Worm (Caenorhabditis elegans) whole organism, early embryonic: ENCODE measurements around the gene F52D2.12.

Experiments used
- B0310.2 ChIP-seq: sonication (generic microtip); optimal IDR thresholded peaks from 2 replicates; lab custom pipeline; 2016; ENCODE audit warnings: mild to moderate bottlenecking, missing genetic modification characterization, missing compliant biosample characterization
- F13C5.2 ChIP-seq: sonication (generic microtip); optimal IDR thresholded peaks from 2 replicates; lab custom pipeline; 2017; ENCODE audit warnings: mild to moderate bottlenecking, missing genetic modification characterization, inconsistent platforms, missing compliant biosample characterization
- aly-1 ChIP-seq: sonication (generic microtip); optimal IDR thresholded peaks from 2 replicates; lab custom pipeline; 2016; ENCODE audit warnings: missing genetic modification characterization, missing compliant biosample characterization
- ama-1 ChIP-seq: fragments of 150-350 bp; optimal IDR thresholded peaks from 2 replicates; lab custom pipeline; 2014
- ceh-13 ChIP-seq: fragments of 200-800 bp; sonication (Bioruptor generic); optimal IDR thresholded peaks from 2 replicates; lab custom pipeline; 2018; ENCODE audit warnings: mild to moderate bottlenecking, missing genetic modification characterization, missing compliant biosample characterization
- ceh-36 ChIP-seq: sonication (generic microtip); optimal IDR thresholded peaks from 2 replicates; lab custom pipeline; 2016; ENCODE audit warnings: missing genetic modification characterization, inconsistent platforms, missing compliant biosample characterization
- ets-7 ChIP-seq: sonication (generic microtip); optimal IDR thresholded peaks from 2 replicates; lab custom pipeline; 2016; ENCODE audit warnings: missing genotype, missing genetic modification characterization, missing compliant biosample characterization
- flt-1 ChIP-seq: fragments of 200-800 bp; sonication (Bioruptor generic); IDR thresholded peaks from 2 replicates; pipeline ENCODE4 v1.3.6; 2022; ENCODE audit warnings: missing genetic modification characterization, missing compliant biosample characterization
- hmbx-1 ChIP-seq: sonication (generic microtip); optimal IDR thresholded peaks from 2 replicates; lab custom pipeline; 2016; ENCODE audit warnings: mild to moderate bottlenecking, missing genetic modification characterization, missing compliant biosample characterization
- hmg-4 ChIP-seq: fragments of 200-800 bp; sonication (Bioruptor generic); optimal IDR thresholded peaks from 2 replicates; lab custom pipeline; 2018; ENCODE audit warnings: mild to moderate bottlenecking, missing genetic modification characterization, missing compliant biosample characterization
- hnd-1 ChIP-seq: sonication (generic microtip); optimal IDR thresholded peaks from 2 replicates; lab custom pipeline; 2016; ENCODE audit warnings: missing genetic modification characterization, missing compliant biosample characterization
- pes-1 ChIP-seq: fragments of 200-800 bp; sonication (Bioruptor generic); IDR thresholded peaks from 2 replicates; pipeline ENCODE4 v1.3.6; 2022; ENCODE audit warnings: missing genetic modification reagents, missing genetic modification characterization, missing compliant biosample characterization
- scrt-1 ChIP-seq: fragments of 200-800 bp; sonication (Bioruptor generic); IDR thresholded peaks from 2 replicates; pipeline ENCODE4 v1.3.6; 2022; ENCODE audit warnings: missing genetic modification characterization, missing compliant biosample characterization
- sea-1 ChIP-seq: fragments of 200-800 bp; sonication (Bioruptor generic); conservative IDR thresholded peaks from 2 replicates; pipeline ENCODE4 v1.3.6; 2022; ENCODE audit warnings: missing genetic modification characterization, missing compliant biosample characterization
- tbx-11 ChIP-seq: fragments of 200-800 bp; sonication (Bioruptor generic); IDR thresholded peaks from 2 replicates; pipeline ENCODE4 v1.3.6; 2022; ENCODE audit warnings: missing genetic modification characterization, missing compliant biosample characterization
- tbx-37 ChIP-seq: fragments of 200-800 bp; sonication (Bioruptor generic); conservative IDR thresholded peaks from 2 replicates; pipeline ENCODE4 v1.3.6; 2022; ENCODE audit warnings: missing genetic modification reagents, missing genetic modification characterization, missing compliant biosample characterization
- tra-4 ChIP-seq: sonication (generic microtip); optimal IDR thresholded peaks from 2 replicates; lab custom pipeline; 2017; ENCODE audit warnings: missing genetic modification characterization, missing compliant biosample characterization

The F52D2.12 gene

ce11 chrX:1977708-1978107, at the start of gene F52D2.12:
F52D2.12 (plus strand) TSS chrX:1978014.
- TF ChIP-seq sea-1 (GFP tag; lab: Robert Waterston, UW) (no peak), tra-4 (no peak), F13C5.2 (no peak), aly-1 (tag; lab: Kevin White, UChicago) (no peak), hnd-1 (tag; lab: Kevin White, UChicago) (no peak), scrt-1 (GFP tag; lab: Robert Waterston, UW) (no peak), ama-1 (lab: Kevin White, UChicago) (no peak), tbx-37 (GFP tag; lab: Robert Waterston, UW) (no peak), flt-1 (GFP tag; lab: Robert Waterston, UW) (no peak), tbx-11 (GFP tag; lab: Robert Waterston, UW) (no peak), B0310.2 (tag; lab: Kevin White, UChicago) (no peak), hmg-4 (GFP tag; lab: Kevin White, UChicago) (no peak), pes-1 (GFP tag; lab: Robert Waterston, UW) (no peak)

ce11 chrX:1935438-1935837, 42.4 kb upstream of the F52D2.12 start:
- no peak for TF ChIP-seq ceh-13
- TF ChIP-seq scrt-1 (GFP tag; lab: Robert Waterston, UW) = no peak
- TF ChIP-seq tra-4 = no peak
- TF ChIP-seq ceh-36 (tag; lab: Kevin White, UChicago) = no peak
- TF ChIP-seq sea-1 (GFP tag; lab: Robert Waterston, UW) = no peak
- TF ChIP-seq B0310.2 (tag; lab: Kevin White, UChicago) = no peak
- no peak for TF ChIP-seq pes-1 (GFP tag; lab: Robert Waterston, UW)
- TF ChIP-seq ets-7 = no peak
- TF ChIP-seq tbx-11 (GFP tag; lab: Robert Waterston, UW) = no peak
- TF ChIP-seq F13C5.2 = no peak
- no peak for TF ChIP-seq tbx-37 (GFP tag; lab: Robert Waterston, UW)
- TF ChIP-seq hmg-4 (GFP tag; lab: Kevin White, UChicago) = no peak
- no peak for TF ChIP-seq aly-1 (tag; lab: Kevin White, UChicago)

- TF ChIP-seq pes-1 (GFP tag; lab: Robert Waterston, UW) = peak; percentile 34; the same call in 1 of the 2 replicates
- 0 out of 2 replicates have a peak, but pooled peaks have one; percentile 8 for TF ChIP-seq flt-1 (GFP tag; lab: Robert Waterston, UW)
- TF ChIP-seq ets-7 = no peak
These were observed 38.6 kb upstream of the F52D2.12 start for ce11 chrX:1939248-1939647.

- no peak for TF ChIP-seq F13C5.2
- no peak for TF ChIP-seq scrt-1 (GFP tag; lab: Robert Waterston, UW)
- no peak for TF ChIP-seq B0310.2 (tag; lab: Kevin White, UChicago)
- TF ChIP-seq ceh-13 = no peak
- no peak for TF ChIP-seq hmbx-1 (tag; lab: Kevin White, UChicago)
- no peak for TF ChIP-seq hnd-1 (tag; lab: Kevin White, UChicago)
- TF ChIP-seq tbx-37 (GFP tag; lab: Robert Waterston, UW) = no peak
- no peak for TF ChIP-seq ets-7
- no peak for TF ChIP-seq hmg-4 (GFP tag; lab: Kevin White, UChicago)
- no peak for TF ChIP-seq ceh-36 (tag; lab: Kevin White, UChicago)
These were observed 37.9 kb upstream of the F52D2.12 start, which contains the start of gene Y59E1A.4 for ce11 chrX:1939887-1940286. Y59E1A.4 (minus strand) TSS chrX:1939987.

- TF ChIP-seq ceh-36 (tag; lab: Kevin White, UChicago) (no peak), tbx-11 (GFP tag; lab: Robert Waterston, UW) (no peak), sea-1 (GFP tag; lab: Robert Waterston, UW) (no peak), hmg-4 (GFP tag; lab: Kevin White, UChicago) (no peak), scrt-1 (GFP tag; lab: Robert Waterston, UW) (no peak), flt-1 (GFP tag; lab: Robert Waterston, UW) (no peak), hnd-1 (tag; lab: Kevin White, UChicago) (no peak), F13C5.2 (no peak), ceh-13 (no peak), tra-4 (no peak), B0310.2 (tag; lab: Kevin White, UChicago) (no peak), hmbx-1 (tag; lab: Kevin White, UChicago) (no peak), ama-1 (lab: Kevin White, UChicago) (no peak), tbx-37 (GFP tag; lab: Robert Waterston, UW) (no peak), ets-7 (no peak), pes-1 (GFP tag; lab: Robert Waterston, UW) (no peak), aly-1 (tag; lab: Kevin White, UChicago) (no peak)
These were observed 18.8 kb upstream of the F52D2.12 start for ce11 chrX:1959063-1959462.

- TF ChIP-seq ceh-36 (tag; lab: Kevin White, UChicago) (no peak), tbx-37 (GFP tag; lab: Robert Waterston, UW) (no peak), ama-1 (lab: Kevin White, UChicago) (no peak), scrt-1 (GFP tag; lab: Robert Waterston, UW) (no peak), sea-1 (GFP tag; lab: Robert Waterston, UW) (no peak), hmg-4 (GFP tag; lab: Kevin White, UChicago) (no peak), pes-1 (GFP tag; lab: Robert Waterston, UW) (no peak), flt-1 (GFP tag; lab: Robert Waterston, UW) (no peak), tra-4 (no peak), hmbx-1 (tag; lab: Kevin White, UChicago) (no peak), aly-1 (tag; lab: Kevin White, UChicago) (no peak), tbx-11 (GFP tag; lab: Robert Waterston, UW) (no peak), hnd-1 (tag; lab: Kevin White, UChicago) (no peak), ets-7 (no peak), ceh-13 (no peak), F13C5.2 (no peak), B0310.2 (tag; lab: Kevin White, UChicago) (no peak)
These were observed 16.7 kb upstream of the F52D2.12 start for ce11 chrX:1960895-1961715.

ce11 chrX:1962273-1962672, 15.5 kb upstream of the F52D2.12 start, which contains the start of gene F52D2.7:
F52D2.7 (plus strand) TSS chrX:1962573.
- TF ChIP-seq tra-4 = no peak
- no peak for TF ChIP-seq ets-7
- TF ChIP-seq sea-1 (GFP tag; lab: Robert Waterston, UW) = no peak
- no peak for TF ChIP-seq flt-1 (GFP tag; lab: Robert Waterston, UW)
